Fruit fly (Drosophila melanogaster) whole organism, wandering third instar larva: ENCODE results near the gene Clp.

ENCODE experiments used
- Abd-B ChIP-seq: fragments of >200 bp; optimal IDR thresholded peaks from 2 replicates; lab custom pipeline; 2017; ENCODE audit warnings: missing biosample characterization, missing genetic modification characterization
- CG9705 ChIP-seq: fragments of 200-800 bp; sonication (Bioruptor generic); optimal IDR thresholded peaks from 2 replicates; lab custom pipeline; 2018; ENCODE audit warnings: missing biosample characterization, mild to moderate bottlenecking, missing genetic modification characterization
- Dfd ChIP-seq: fragments of >200 bp; optimal IDR thresholded peaks from 2 replicates; lab custom pipeline; 2017; ENCODE audit warnings: missing biosample characterization, missing genetic modification characterization
- Dif ChIP-seq: fragments of 200-275, 200-300 bp; sonication (Bioruptor generic); optimal IDR thresholded peaks from 2 replicates; lab custom pipeline; 2018; ENCODE audit warnings: missing biosample characterization, missing genetic modification characterization; ENCODE audit not compliant: partially characterized antibody
- GATAd ChIP-seq: sonication (Bioruptor generic); optimal IDR thresholded peaks from 2 replicates; lab custom pipeline; 2016; ENCODE audit warnings: missing biosample characterization, missing genetic modification characterization
- HLH106 ChIP-seq: fragments of 200-800 bp; optimal IDR thresholded peaks from 3 replicates; lab custom pipeline; 2019; ENCODE audit warnings: missing biosample characterization, mild to moderate bottlenecking, missing genetic modification characterization, moderate library complexity
- Hr78 ChIP-seq: fragments of >200 bp; optimal IDR thresholded peaks from 2 replicates; lab custom pipeline; 2017; ENCODE audit warnings: missing biosample characterization, missing genetic modification characterization
- Hr83 ChIP-seq: fragments of 200-300 bp; sonication (Bioruptor generic); optimal IDR thresholded peaks from 2 replicates; lab custom pipeline; 2016; ENCODE audit warnings: missing biosample characterization, mild to moderate bottlenecking, missing genetic modification characterization, moderate library complexity; ENCODE audit not compliant: poor library complexity, severe bottlenecking
- Jra ChIP-seq: sonication (Bioruptor generic); optimal IDR thresholded peaks from 2 replicates; lab custom pipeline; 2016; ENCODE audit warnings: missing biosample characterization, missing genetic modification characterization
- Mio ChIP-seq: sonication (Bioruptor generic); optimal IDR thresholded peaks from 2 replicates; lab custom pipeline; 2016; ENCODE audit warnings: missing biosample characterization, missing genetic modification characterization
- Myc ChIP-seq: fragments of >200 bp; optimal IDR thresholded peaks from 2 replicates; lab custom pipeline; 2017
- N ChIP-seq: fragments of >200 bp; optimal IDR thresholded peaks from 2 replicates; lab custom pipeline; 2018; ENCODE audit warnings: missing biosample characterization, missing external identifiers, missing genetic modification characterization
- OdsH ChIP-seq: fragments of 200-800 bp; sonication (Bioruptor generic); optimal IDR thresholded peaks from 2 replicates; lab custom pipeline; 2016; ENCODE audit warnings: missing biosample characterization, mild to moderate bottlenecking, missing genetic modification characterization
- Rel ChIP-seq, 2 experiments: fragments of 200-800 bp; sonication (Bioruptor generic) in 1 of 2; optimal IDR thresholded peaks; 2 replicates in 1 of 2; 3 replicates in 1 of 2; lab custom pipeline; 2016 to 2019; ENCODE audit warnings: mild to moderate bottlenecking in 2 of 2, missing biosample characterization in 2 of 2, missing genetic modification characterization in 2 of 2, moderate library complexity in 1 of 2
- Sp1 ChIP-seq: fragments of 200-800 bp; sonication (Bioruptor generic); optimal IDR thresholded peaks from 3 replicates; lab custom pipeline; 2019; ENCODE audit warnings: missing biosample characterization, mild to moderate bottlenecking, missing genetic modification characterization, moderate library complexity
- Vsx2 ChIP-seq: fragments of 200-300, 225-300 bp; sonication (Bioruptor generic); optimal IDR thresholded peaks from 2 replicates; lab custom pipeline; 2018; ENCODE audit warnings: missing biosample characterization, missing genetic modification characterization; ENCODE audit not compliant: partially characterized antibody
- br ChIP-seq: fragments of 200-800 bp; sonication (Bioruptor generic); optimal IDR thresholded peaks from 2 replicates; lab custom pipeline; 2016; ENCODE audit warnings: missing biosample characterization, missing genetic modification characterization
- dl ChIP-seq, 2 experiments: fragments of 175-275, 200-275 bp in 1 of 2; fragments of 200-275 bp in 1 of 2; sonication (Bioruptor generic); optimal IDR thresholded peaks; lab custom pipeline; 2018; ENCODE audit warnings: mild to moderate bottlenecking in 2 of 2, missing biosample characterization in 2 of 2, missing genetic modification characterization in 2 of 2, moderate library complexity in 2 of 2; ENCODE audit not compliant: partially characterized antibody in 2 of 2, insufficient read depth in 1 of 2
- dmrt93B ChIP-seq: fragments of 200-800 bp; sonication (Bioruptor generic); optimal IDR thresholded peaks from 2 replicates; lab custom pipeline; 2018; ENCODE audit warnings: missing biosample characterization, mild to moderate bottlenecking, missing genetic modification characterization
- dsf ChIP-seq: sonication (Bioruptor generic); optimal IDR thresholded peaks from 2 replicates; lab custom pipeline; 2016; ENCODE audit warnings: missing biosample characterization, missing genetic modification characterization, borderline replicate concordance
- ey ChIP-seq: fragments of 200-800 bp; sonication (Bioruptor generic); optimal IDR thresholded peaks from 2 replicates; lab custom pipeline; 2016; ENCODE audit warnings: missing biosample characterization, missing genetic modification characterization
- fru ChIP-seq: fragments of 200-800 bp; sonication (Bioruptor generic); optimal IDR thresholded peaks from 3 replicates; lab custom pipeline; 2016; ENCODE audit warnings: missing biosample characterization, mild to moderate bottlenecking, missing genetic modification characterization
- jim ChIP-seq: fragments of 175-275, 200-325 bp; sonication (Bioruptor generic); optimal IDR thresholded peaks from 2 replicates; lab custom pipeline; 2016; ENCODE audit warnings: missing biosample characterization, mild to moderate bottlenecking, missing genetic modification characterization
- lola ChIP-seq: fragments of >200 bp; optimal IDR thresholded peaks from 2 replicates; lab custom pipeline; 2017; ENCODE audit warnings: missing biosample characterization, missing genetic modification characterization
- pan ChIP-seq: fragments of >200 bp; optimal IDR thresholded peaks from 2 replicates; lab custom pipeline; 2017
- psq ChIP-seq: fragments of 200-800 bp; sonication (Bioruptor generic); optimal IDR thresholded peaks from 3 replicates; lab custom pipeline; 2017; ENCODE audit warnings: missing biosample characterization, mild to moderate bottlenecking, missing genetic modification characterization, moderate library complexity
- sage ChIP-seq: fragments of 200-800 bp; sonication (Bioruptor generic); optimal IDR thresholded peaks from 2 replicates; lab custom pipeline; 2016; ENCODE audit warnings: missing biosample characterization, mild to moderate bottlenecking, missing genetic modification characterization
- sv ChIP-seq: fragments of 200-800 bp; sonication (Bioruptor generic); optimal IDR thresholded peaks from 3 replicates; lab custom pipeline; 2016; ENCODE audit warnings: missing biosample characterization, missing genetic modification characterization
- tai ChIP-seq: sonication (Bioruptor generic); optimal IDR thresholded peaks from 2 replicates; lab custom pipeline; 2016; ENCODE audit warnings: missing biosample characterization, missing genetic modification characterization
- usp ChIP-seq: fragments of >200 bp; optimal IDR thresholded peaks from 2 replicates; lab custom pipeline; 2017; ENCODE audit warnings: missing biosample characterization, missing genetic modification characterization
- woc ChIP-seq: sonication (Bioruptor generic); optimal IDR thresholded peaks from 2 replicates; lab custom pipeline; 2016; ENCODE audit warnings: missing biosample characterization, mild to moderate bottlenecking, missing genetic modification characterization

Clp gene

dm6 chr2L:789966-790365, 29.8 kb upstream of the Clp start:
- TF ChIP-seq woc (GFP tag; lab: Kevin White, UChicago) (no peak), lola (no peak), sv (GFP tag; lab: Kevin White, UChicago) (no peak), psq (GFP tag; lab: Kevin White, UChicago) (no peak), Hr78 (GFP tag; lab: Kevin White, UChicago) (no peak), dsf (GFP tag; lab: Kevin White, UChicago) (no peak)
- TF ChIP-seq, all 38 proteins: peak for 0

dm6 chr2L:790698-791097, 29.1 kb upstream of the Clp start, which contains the start of gene Pkg21D:
Pkg21D (minus strand) TSS chr2L:790798.
- TF ChIP-seq psq (GFP tag; lab: Kevin White, UChicago) (no peak), Sp1 (no peak), jim (no peak), Mio (GFP tag; lab: Kevin White, UChicago) (no peak), OdsH (GFP tag; lab: Kevin White, UChicago) (no peak), sv (GFP tag; lab: Kevin White, UChicago) (no peak), sage (GFP tag; lab: Kevin White, UChicago) (no peak), Abd-B (GFP tag; lab: Kevin White, UChicago) (no peak), dsf (GFP tag; lab: Kevin White, UChicago) (no peak), lola (no peak), Myc (lab: Kevin White, UChicago) (no peak), Hr83 (no peak), usp (GFP tag; lab: Kevin White, UChicago) (no peak), dmrt93B (GFP tag; lab: Kevin White, UChicago) (no peak), Vsx2 (no peak), Jra (no peak), Dfd (GFP tag; lab: Kevin White, UChicago) (no peak)
- TF ChIP-seq, all 38 proteins: peak for 0

DNA sequence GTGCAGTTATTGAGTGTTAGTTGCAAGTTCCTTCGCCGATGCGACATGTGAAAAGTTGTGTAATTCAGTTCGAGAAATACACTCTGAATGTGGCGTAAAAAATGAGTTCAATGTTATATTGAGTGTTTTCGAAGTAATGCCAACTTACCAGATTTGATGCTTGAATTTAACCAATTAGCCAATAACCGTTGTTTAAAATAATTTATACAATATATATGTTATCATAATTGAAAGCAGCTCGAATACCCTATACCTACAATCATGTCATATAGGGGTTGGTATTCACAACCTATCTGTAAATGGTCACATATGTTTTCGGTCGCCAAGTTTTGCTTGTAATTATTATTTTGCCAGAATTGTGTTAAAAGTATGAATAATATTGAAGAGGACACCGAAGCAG, 9.5 kb upstream of the Clp start, which contains the start of gene Nnf1b:
Gene Nnf1b, plus strand, starts transcription at position 301 of the 400 bp plus-strand sequence.
- no peak for TF ChIP-seq Rel (GFP tag; optimal IDR thresholded peaks at IDR 0.05; lab: Kevin White, UChicago)
- TF ChIP-seq Rel (tag; optimal IDR thresholded peaks at IDR 0.05; lab: Kevin White, UChicago) = no peak
- no peak for TF ChIP-seq Dif (GFP tag; lab: Kevin White, UChicago)
- TF ChIP-seq N = no peak
- no peak for TF ChIP-seq dl (GFP tag; optimal IDR thresholded peaks at IDR 0.05; lab: Kevin White, UChicago; ENCODE audit: insufficient read depth in 1 of 2, partially characterized antibody in 2 of 2)
- TF ChIP-seq HLH106 (tag; lab: Kevin White, UChicago) = no peak
- TF ChIP-seq tai = no peak
- TF ChIP-seq Abd-B (GFP tag; lab: Kevin White, UChicago) = no peak
- no peak for TF ChIP-seq psq (GFP tag; lab: Kevin White, UChicago)
- no peak for TF ChIP-seq Myc (lab: Kevin White, UChicago)
- TF ChIP-seq ey (GFP tag; lab: Kevin White, UChicago) = no peak
- no peak for TF ChIP-seq Jra
- no peak for TF ChIP-seq lola
- no peak for TF ChIP-seq Hr83
- TF ChIP-seq CG9705 (GFP tag; lab: Kevin White, UChicago) = no peak
- TF ChIP-seq jim = no peak
- no peak for TF ChIP-seq fru (GFP tag; lab: Kevin White, UChicago)
- no peak for TF ChIP-seq woc (GFP tag; lab: Kevin White, UChicago)
- no peak for TF ChIP-seq br (GFP tag; lab: Kevin White, UChicago)
- no peak for TF ChIP-seq pan (lab: Kevin White, UChicago)

- TF ChIP-seq GATAd (GFP tag; lab: Kevin White, UChicago) (no peak), ey (GFP tag; lab: Kevin White, UChicago) (no peak), Rel (GFP tag; optimal IDR thresholded peaks at IDR 0.05; lab: Kevin White, UChicago) (no peak), Rel (tag; optimal IDR thresholded peaks at IDR 0.05; lab: Kevin White, UChicago) (peak; percentile 9)
Observed at dm6 chr2L:811405-811804, 8.4 kb upstream of the Clp start, which contains the start of gene Dbp21E2. Dbp21E2 (plus strand) TSS chr2L:811584.

DNA sequence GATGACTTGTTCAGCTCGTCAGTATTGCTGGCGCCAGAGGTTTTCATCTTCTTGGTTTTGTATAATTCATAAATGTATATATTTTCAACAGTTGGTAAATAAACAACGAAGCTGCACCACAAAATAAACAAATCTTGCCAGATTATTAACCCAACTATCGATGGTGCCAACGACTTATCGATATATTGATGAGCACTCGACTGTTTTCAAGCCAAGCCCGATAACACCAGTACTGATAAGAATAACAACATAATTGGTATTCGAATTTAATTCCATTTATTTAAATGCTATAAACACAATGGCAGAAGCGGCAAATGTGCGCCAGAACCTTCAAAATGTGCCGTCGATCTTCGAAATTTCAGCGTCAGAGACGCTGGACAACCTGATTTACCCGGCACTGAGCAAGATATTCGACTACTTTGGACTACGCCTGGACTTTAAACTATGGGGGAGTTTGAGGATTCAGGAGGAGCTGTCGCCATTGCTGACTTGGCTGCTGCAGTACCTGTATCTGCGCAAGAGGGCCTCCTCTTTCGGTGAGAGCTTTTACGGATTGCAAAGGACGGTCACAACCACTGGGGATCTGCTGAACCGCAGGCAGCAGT, 3.9 kb upstream of the Clp start, which contains the start of the genes Saf6 and Pex12:
Gene Saf6, minus strand, starts transcription at position 166 of the 605 bp plus-strand sequence.
Gene Pex12, plus strand, starts transcription at position 209 of the 605 bp plus-strand sequence.
- TF ChIP-seq Myc (lab: Kevin White, UChicago) (peak; percentile 73), pan (lab: Kevin White, UChicago) (no peak)
